Worm (Caenorhabditis elegans) whole organism, young adult: Measurements from ENCODE around the gene Y37D8A.25.

Experiments
- B0035.1 ChIP-seq: sonication (generic microtip); optimal IDR thresholded peaks from 2 replicates; lab custom pipeline; 2016; ENCODE audit warnings: missing genetic modification characterization, mild to moderate bottlenecking, missing compliant biosample characterization, missing genotype, missing genetic modification reagents
- B0261.1 ChIP-seq: sonication (generic microtip); optimal IDR thresholded peaks from 2 replicates; lab custom pipeline; 2016; ENCODE audit warnings: mild to moderate bottlenecking, missing genetic modification characterization, moderate library complexity, missing compliant biosample characterization
- C17E4.6 ChIP-seq: fragments of 200-800 bp; sonication (Bioruptor generic); IDR thresholded peaks from 2 replicates; pipeline ENCODE4 v1.3.6; 2022; ENCODE audit warnings: missing genetic modification reagents, missing genetic modification characterization, missing compliant biosample characterization
- F10E7.11 ChIP-seq: sonication (generic microtip); optimal IDR thresholded peaks from 2 replicates; lab custom pipeline; 2017; ENCODE audit warnings: mild to moderate bottlenecking, missing genetic modification characterization, moderate library complexity, missing compliant biosample characterization
- F33H1.4 ChIP-seq: fragments of 200-800 bp; sonication (Bioruptor generic); IDR thresholded peaks from 2 replicates; pipeline ENCODE4 v1.3.6; 2022; ENCODE audit warnings: missing genetic modification reagents, missing genetic modification characterization, missing compliant biosample characterization
- F49E8.2 ChIP-seq: sonication (generic microtip); optimal IDR thresholded peaks from 3 replicates; lab custom pipeline; 2017; ENCODE audit warnings: missing genetic modification characterization, mild to moderate bottlenecking, missing compliant biosample characterization, antibody characterized with exemption, moderate library complexity; ENCODE audit not compliant: insufficient read depth
- F57A8.1 ChIP-seq: fragments of 200-800 bp; sonication (Bioruptor generic); optimal IDR thresholded peaks from 2 replicates; lab custom pipeline; 2018; ENCODE audit warnings: mild to moderate bottlenecking, missing genetic modification characterization, moderate library complexity, missing compliant biosample characterization
- F57C9.4 ChIP-seq: sonication (generic microtip); optimal IDR thresholded peaks from 2 replicates; lab custom pipeline; 2017; ENCODE audit warnings: mild to moderate bottlenecking, missing genetic modification characterization, missing compliant biosample characterization
- K12H6.12 ChIP-seq: fragments of 200-800 bp; sonication (Bioruptor generic); optimal IDR thresholded peaks from 2 replicates; lab custom pipeline; 2018; ENCODE audit warnings: mild to moderate bottlenecking, missing genetic modification characterization, missing compliant biosample characterization
- Y53F4B.3 ChIP-seq: fragments of 200-800 bp; sonication (Bioruptor generic); IDR thresholded peaks from 2 replicates; pipeline ENCODE4 v1.3.6; 2022; ENCODE audit warnings: missing genetic modification reagents, missing genetic modification characterization, missing compliant biosample characterization
- Y53G8AR.9 ChIP-seq: fragments of 200-800 bp; sonication (Bioruptor generic); conservative IDR thresholded peaks from 2 replicates; pipeline ENCODE4 v1.3.6; 2022; ENCODE audit warnings: missing genetic modification reagents, missing genetic modification characterization, missing compliant biosample characterization
- Y79H2A.3 ChIP-seq: fragments of 200-800 bp; sonication (Bioruptor generic); conservative IDR thresholded peaks from 2 replicates; pipeline ENCODE4 v1.3.6; 2022; ENCODE audit warnings: missing genetic modification reagents, missing genetic modification characterization, missing compliant biosample characterization
- Y95B8A.8 ChIP-seq: fragments of 200-800 bp; sonication (Bioruptor generic); IDR thresholded peaks from 2 replicates; pipeline ENCODE4 v1.3.6; 2022; ENCODE audit warnings: missing genetic modification reagents, missing genetic modification characterization, missing compliant biosample characterization
- aptf-3 ChIP-seq: fragments of 200-800 bp; sonication (Bioruptor generic); IDR thresholded peaks from 2 replicates; pipeline ENCODE4 v1.3.6; 2022; ENCODE audit warnings: missing genetic modification characterization, missing compliant biosample characterization
- atf-7 ChIP-seq: sonication (generic microtip); optimal IDR thresholded peaks from 2 replicates; lab custom pipeline; 2017; ENCODE audit warnings: mild to moderate bottlenecking, missing genetic modification characterization, missing compliant biosample characterization
- athp-1 ChIP-seq: sonication (generic microtip); optimal IDR thresholded peaks from 2 replicates; lab custom pipeline; 2017; ENCODE audit warnings: mild to moderate bottlenecking, missing genetic modification characterization, missing compliant biosample characterization
- attf-5 ChIP-seq: fragments of 200-800 bp; sonication (Bioruptor generic); optimal IDR thresholded peaks from 2 replicates; lab custom pipeline; 2018; ENCODE audit warnings: mild to moderate bottlenecking, missing genetic modification characterization, missing compliant biosample characterization
- ceh-100 ChIP-seq: fragments of 200-800 bp; sonication (Bioruptor generic); IDR thresholded peaks from 2 replicates; pipeline ENCODE4 v1.3.6; 2022; ENCODE audit warnings: missing genetic modification reagents, missing genetic modification characterization, missing compliant biosample characterization
- chd-7 ChIP-seq: sonication (generic microtip); optimal IDR thresholded peaks from 2 replicates; lab custom pipeline; 2016; ENCODE audit warnings: mild to moderate bottlenecking, missing genetic modification characterization, moderate library complexity, missing compliant biosample characterization
- dpff-1 ChIP-seq: sonication (generic microtip); optimal IDR thresholded peaks from 2 replicates; lab custom pipeline; 2017; ENCODE audit warnings: mild to moderate bottlenecking, missing genetic modification characterization, missing compliant biosample characterization
- efl-1 ChIP-seq: fragments of 150-350 bp; optimal IDR thresholded peaks from 2 replicates; lab custom pipeline; 2014; ENCODE audit warnings: missing biosample characterization, missing genetic modification reagents, missing genetic modification characterization
- egl-18 ChIP-seq: fragments of 200-800 bp; sonication (Bioruptor generic); IDR thresholded peaks from 2 replicates; pipeline ENCODE4 v1.3.6; 2022; ENCODE audit warnings: missing genetic modification reagents, missing genetic modification characterization, missing compliant biosample characterization
- egrh-3 ChIP-seq: fragments of 200-800 bp; sonication (Bioruptor generic); IDR thresholded peaks from 2 replicates; pipeline ENCODE4 v1.3.6; 2022; ENCODE audit warnings: missing genetic modification reagents, missing genetic modification characterization, missing compliant biosample characterization
- lag-1 ChIP-seq: fragments of 200-800 bp; sonication (Bioruptor generic); IDR thresholded peaks from 2 replicates; pipeline ENCODE4 v1.3.6; 2022; ENCODE audit warnings: missing genetic modification reagents, missing genetic modification characterization, missing compliant biosample characterization
- lin-26 ChIP-seq: fragments of 200-800 bp; sonication (Bioruptor generic); IDR thresholded peaks from 2 replicates; pipeline ENCODE4 v1.3.6; 2022; ENCODE audit warnings: missing genetic modification reagents, missing genetic modification characterization, missing compliant biosample characterization
- lin-35 ChIP-seq, 3 experiments: fragments of 150-350 bp in 2 of 3; sonication (generic microtip) in 1 of 3; optimal IDR thresholded peaks; 2 replicates each; lab custom pipeline; 2014 to 2018; ENCODE audit warnings: missing biosample characterization in 3 of 3, missing genetic modification characterization in 3 of 3, missing genetic modification reagents in 3 of 3
- lin-54 ChIP-seq: fragments of 200-800 bp; sonication (Bioruptor generic); optimal IDR thresholded peaks from 2 replicates; lab custom pipeline; 2018; ENCODE audit warnings: mild to moderate bottlenecking, missing genetic modification characterization, missing compliant biosample characterization
- lsl-1 ChIP-seq: fragments of 200-800 bp; sonication (Bioruptor generic); optimal IDR thresholded peaks from 2 replicates; lab custom pipeline; 2018; ENCODE audit warnings: mild to moderate bottlenecking, missing genetic modification characterization, moderate library complexity, missing compliant biosample characterization
- madf-6 ChIP-seq: fragments of 200-800 bp; sonication (Bioruptor generic); IDR thresholded peaks from 2 replicates; pipeline ENCODE4 v1.3.6; 2022; ENCODE audit warnings: missing genetic modification reagents, missing genetic modification characterization, missing compliant biosample characterization
- madf-8 ChIP-seq: fragments of 200-800 bp; sonication (Bioruptor generic); conservative IDR thresholded peaks from 2 replicates; pipeline ENCODE4 v1.3.6; 2022; ENCODE audit warnings: missing genetic modification reagents, missing genetic modification characterization, missing compliant biosample characterization
- mcd-1 ChIP-seq: fragments of 200-800 bp; sonication (Bioruptor generic); IDR thresholded peaks from 2 replicates; pipeline ENCODE4 v1.3.6; 2022; ENCODE audit warnings: missing genetic modification reagents, missing genetic modification characterization, missing compliant biosample characterization
- nfya-2 ChIP-seq: fragments of 200-800 bp; sonication (Bioruptor generic); IDR thresholded peaks from 2 replicates; pipeline ENCODE4 v1.3.6; 2022; ENCODE audit warnings: missing genetic modification reagents, missing genetic modification characterization, missing compliant biosample characterization
- nhr-179 ChIP-seq: sonication (generic microtip); optimal IDR thresholded peaks from 2 replicates; lab custom pipeline; 2016; ENCODE audit warnings: mild to moderate bottlenecking, missing genetic modification characterization, missing compliant biosample characterization
- nhr-90 ChIP-seq: sonication (generic microtip); optimal IDR thresholded peaks from 2 replicates; lab custom pipeline; 2016; ENCODE audit warnings: missing genotype, mild to moderate bottlenecking, missing genetic modification characterization, missing compliant biosample characterization
- pha-4 ChIP-seq: fragments of 150-350 bp; sonication (generic microtip); optimal IDR thresholded peaks from 2 replicates; lab custom pipeline; 2014; ENCODE audit warnings: missing biosample characterization, missing genetic modification reagents, missing genetic modification characterization
- snpc-1.1 ChIP-seq: sonication (generic microtip); optimal IDR thresholded peaks from 2 replicates; lab custom pipeline; 2017; ENCODE audit warnings: missing genetic modification characterization, mild to moderate bottlenecking, missing compliant biosample characterization, antibody characterized with exemption, moderate library complexity, missing genotype, missing genetic modification reagents; ENCODE audit not compliant: insufficient read depth
- snpc-3.4 ChIP-seq: sonication (generic microtip); optimal IDR thresholded peaks from 2 replicates; lab custom pipeline; 2017; ENCODE audit warnings: missing genetic modification characterization, mild to moderate bottlenecking, missing compliant biosample characterization, antibody characterized with exemption, moderate library complexity, missing genotype, missing genetic modification reagents
- somi-1 ChIP-seq: fragments of 200-800 bp; sonication (Bioruptor generic); optimal IDR thresholded peaks from 2 replicates; lab custom pipeline; 2018; ENCODE audit warnings: mild to moderate bottlenecking, missing genetic modification characterization, missing compliant biosample characterization
- unc-130 ChIP-seq: sonication (generic microtip); optimal IDR thresholded peaks from 2 replicates; lab custom pipeline; 2016; ENCODE audit warnings: missing genetic modification reagents, missing genetic modification characterization, missing compliant biosample characterization
- unc-62 ChIP-seq: fragments of 150-350 bp; optimal IDR thresholded peaks from 2 replicates; lab custom pipeline; 2014; ENCODE audit warnings: missing biosample characterization, missing genetic modification reagents, missing genetic modification characterization
- zfh-2 ChIP-seq: fragments of 200-800 bp; sonication (Bioruptor generic); conservative IDR thresholded peaks from 2 replicates; pipeline ENCODE4 v1.3.6; 2022; ENCODE audit warnings: missing genetic modification reagents, missing genetic modification characterization, missing compliant biosample characterization

The Y37D8A.25 gene

DNA sequence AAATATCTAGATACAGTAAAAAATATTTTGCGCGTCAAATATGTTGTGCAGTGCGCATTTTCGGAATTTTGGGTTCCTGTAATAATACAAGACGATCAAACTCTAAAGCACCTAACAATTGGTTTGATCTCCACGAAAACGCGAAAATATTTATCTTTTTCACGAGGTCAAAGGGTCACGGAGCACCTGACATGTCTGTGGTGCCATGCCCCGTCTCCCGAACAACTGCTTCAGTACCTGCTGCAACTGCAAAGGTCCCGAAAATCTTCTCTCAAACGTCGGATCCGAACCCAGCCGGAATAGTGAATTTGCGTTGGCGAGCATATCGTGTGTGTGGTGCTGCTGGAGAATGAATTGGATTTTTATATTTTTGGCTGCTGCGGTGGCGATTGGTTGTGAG lies at the start of gene Y37D8A.25, which contains the start of gene Y37D8A.2:
Gene Y37D8A.25 (minus strand): TSS at position 345 of the 400 bp plus-strand sequence.
Gene Y37D8A.2 (plus strand): TSS at position 285 of the 400 bp plus-strand sequence.
- no peak for TF ChIP-seq lsl-1
- TF ChIP-seq C17E4.6 (GFP tag; lab: Robert Waterston, UW), result no peak
- no peak for TF ChIP-seq Y79H2A.3
- TF ChIP-seq K12H6.12 (tag; lab: Kevin White, UChicago), result no peak
- TF ChIP-seq lin-35 (GFP tag; optimal IDR thresholded peaks at IDR 0.05; lab: Kevin White, UChicago), result no peak
- TF ChIP-seq lag-1, result no peak
- TF ChIP-seq aptf-3 (GFP tag; lab: Robert Waterston, UW), result no peak
- no peak for TF ChIP-seq lin-26 (GFP tag; lab: Robert Waterston, UW)
- TF ChIP-seq F49E8.2 (tag; lab: Kevin White, UChicago), result no peak
- no peak for TF ChIP-seq zfh-2 (GFP tag; lab: Robert Waterston, UW)
- no peak for TF ChIP-seq ceh-100 (GFP tag; lab: Robert Waterston, UW)
- no peak for TF ChIP-seq Y95B8A.8
- no peak for TF ChIP-seq somi-1 (GFP tag; lab: Kevin White, UChicago)
- no peak for TF ChIP-seq egrh-3 (GFP tag; lab: Robert Waterston, UW)
- TF ChIP-seq atf-7 (tag; lab: Kevin White, UChicago), result no peak
- no peak for TF ChIP-seq F57C9.4 (tag; lab: Kevin White, UChicago)
- no peak for TF ChIP-seq dpff-1

- TF ChIP-seq F33H1.4 (GFP tag; lab: Robert Waterston, UW) (no peak), nfya-2 (GFP tag; lab: Robert Waterston, UW) (no peak), B0035.1 (no peak), mcd-1 (GFP tag; lab: Robert Waterston, UW) (no peak), Y53F4B.3 (GFP tag; lab: Robert Waterston, UW) (no peak), lag-1 (no peak), unc-62 (GFP tag; lab: Kevin White, UChicago) (no peak), B0261.1 (tag; lab: Kevin White, UChicago) (no peak), madf-8 (no peak), madf-6 (no peak), Y53G8AR.9 (no peak)
These were observed 44.6 kb upstream of the Y37D8A.25 start, which contains the start of gene Y37D8A.8 for ce11 chrIII:12864648-12865047. Gene Y37D8A.8, plus strand, starts transcription at chrIII:12864948.

DNA sequence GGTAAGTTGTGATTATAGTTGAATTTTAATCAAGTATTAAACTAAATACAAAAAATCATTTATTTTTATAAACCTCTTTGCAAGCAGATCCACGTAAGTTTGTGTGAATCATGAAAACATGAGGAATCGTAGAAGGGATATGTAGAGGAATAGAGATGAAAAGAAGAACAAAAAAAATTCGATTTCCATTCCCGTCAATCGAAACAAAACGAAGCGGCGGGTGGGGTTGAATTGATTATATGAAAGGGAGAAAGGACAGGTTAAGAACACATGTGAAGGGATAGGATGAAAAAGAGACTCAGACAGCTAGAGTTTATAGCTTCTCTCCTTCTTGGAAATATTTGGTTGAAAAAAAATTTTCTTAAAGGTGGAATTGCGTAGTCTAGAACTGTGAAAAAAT lies 40.1 kb upstream of the Y37D8A.25 start:
- TF ChIP-seq egrh-3 (GFP tag; lab: Robert Waterston, UW) (no peak), efl-1 (no peak), chd-7 (tag; lab: Kevin White, UChicago) (no peak), attf-5 (GFP tag; lab: Kevin White, UChicago) (no peak), unc-130 (GFP tag; lab: Kevin White, UChicago) (no peak), lin-54 (GFP tag; lab: Kevin White, UChicago) (no peak), snpc-3.4 (tag; lab: Kevin White, UChicago) (no peak), Y53F4B.3 (GFP tag; lab: Robert Waterston, UW) (no peak), F57A8.1 (GFP tag; lab: Kevin White, UChicago) (no peak), egl-18 (no peak), nhr-179 (tag; lab: Kevin White, UChicago) (no peak), unc-62 (GFP tag; lab: Kevin White, UChicago) (no peak), athp-1 (no peak), snpc-1.1 (tag; lab: Kevin White, UChicago) (no peak), pha-4 (tag; lab: Kevin White, UChicago) (no peak), nhr-90 (tag; lab: Kevin White, UChicago) (no peak), F10E7.11 (tag; lab: Kevin White, UChicago) (no peak), atf-7 (tag; lab: Kevin White, UChicago) (no peak)
- TF ChIP-seq, all 124 proteins: peak for 0
